Fruit fly (Drosophila melanogaster) whole organism, embryonic: ENCODE measurements around the gene Sidpn.

Experiments used
- ATbp ChIP-seq: fragments of 200-800 bp; sonication (Bioruptor generic); optimal IDR thresholded peaks from 2 replicates; lab custom pipeline; 2017; ENCODE audit warnings: missing biosample characterization, mild to moderate bottlenecking, missing genetic modification characterization, missing genetic modification reagents
- CG10321 ChIP-seq: fragments of 200-800 bp; sonication (Bioruptor generic); IDR thresholded peaks from 2 replicates; pipeline ENCODE4 v1.3.6; 2022; ENCODE audit warnings: missing biosample characterization, missing genetic modification characterization
- CG10431 ChIP-seq: fragments of 200-800 bp; sonication (Bioruptor generic); optimal IDR thresholded peaks from 3 replicates; lab custom pipeline; 2018; ENCODE audit warnings: missing biosample characterization, mild to moderate bottlenecking, missing genetic modification characterization
- CG11695 ChIP-seq: fragments of 200-800 bp; sonication (Bioruptor generic); IDR thresholded peaks from 3 replicates; pipeline ENCODE4 v1.3.6; 2022; ENCODE audit warnings: missing biosample characterization, missing genetic modification characterization
- CG11696 ChIP-seq: fragments of 200-800 bp; sonication (Bioruptor generic); IDR thresholded peaks from 2 replicates; pipeline ENCODE4 v1.3.6; 2022; ENCODE audit warnings: missing biosample characterization, missing genetic modification characterization
- CG1233 ChIP-seq: fragments of 200-800 bp; sonication (Bioruptor generic); optimal IDR thresholded peaks from 4 replicates; lab custom pipeline; 2018; ENCODE audit warnings: missing biosample characterization, mild to moderate bottlenecking, missing genetic modification characterization
- CG12744 ChIP-seq: fragments of 200-800 bp; sonication (Bioruptor generic); optimal IDR thresholded peaks from 2 replicates; lab custom pipeline; 2016; ENCODE audit warnings: missing biosample characterization, missing genetic modification characterization
- CG12942 ChIP-seq: fragments of 200-800 bp; sonication (Bioruptor generic); optimal IDR thresholded peaks from 3 replicates; lab custom pipeline; 2016; ENCODE audit warnings: missing biosample characterization, missing genetic modification characterization
- CG13894 ChIP-seq: fragments of 200-800 bp; sonication (Bioruptor generic); optimal IDR thresholded peaks from 3 replicates; lab custom pipeline; 2018; ENCODE audit warnings: missing biosample characterization, mild to moderate bottlenecking, missing genetic modification characterization, moderate library complexity
- CG1647 ChIP-seq: fragments of 200-800 bp; sonication (Bioruptor generic); optimal IDR thresholded peaks from 3 replicates; lab custom pipeline; 2016; ENCODE audit warnings: missing biosample characterization, missing genetic modification characterization
- CG17361 ChIP-seq: fragments of 200-800 bp; sonication (Bioruptor generic); IDR thresholded peaks from 3 replicates; pipeline ENCODE4 v1.3.6; 2022; ENCODE audit warnings: missing biosample characterization, missing genetic modification characterization
- CG18476 ChIP-seq: fragments of 200-800 bp; sonication (Bioruptor generic); optimal IDR thresholded peaks from 2 replicates; lab custom pipeline; 2016; ENCODE audit warnings: missing biosample characterization, mild to moderate bottlenecking, missing genetic modification characterization
- CG2678 ChIP-seq: fragments of 200-800 bp; sonication (Bioruptor generic); optimal IDR thresholded peaks from 3 replicates; lab custom pipeline; 2019; ENCODE audit warnings: missing biosample characterization, mild to moderate bottlenecking, missing genetic modification characterization, moderate library complexity
- CG30403 ChIP-seq: fragments of 200-800 bp; sonication (Bioruptor generic); optimal IDR thresholded peaks from 3 replicates; lab custom pipeline; 2016; ENCODE audit warnings: missing biosample characterization, missing genetic modification characterization
- CG4404 ChIP-seq: fragments of 200-800 bp; sonication (Bioruptor generic); IDR thresholded peaks from 2 replicates; pipeline ENCODE4 v1.3.6; 2022; ENCODE audit warnings: missing biosample characterization, missing genetic modification characterization
- CG4820 ChIP-seq: fragments of 200-800 bp; sonication (Bioruptor generic); optimal IDR thresholded peaks from 3 replicates; lab custom pipeline; 2016; ENCODE audit warnings: missing biosample characterization, missing genetic modification characterization
- CG5953 ChIP-seq: fragments of 200-800 bp; sonication (Bioruptor generic); IDR thresholded peaks from 2 replicates; pipeline ENCODE4 v1.3.6; 2022; ENCODE audit warnings: missing biosample characterization, missing genetic modification characterization
- CG6254 ChIP-seq: fragments of 200-800 bp; sonication (Bioruptor generic); optimal IDR thresholded peaks from 3 replicates; lab custom pipeline; 2017; ENCODE audit warnings: mild to moderate bottlenecking, missing biosample characterization, missing genetic modification reagents, missing genetic modification characterization
- CG7556 ChIP-seq: fragments of 200-800 bp; sonication (Bioruptor generic); optimal IDR thresholded peaks from 2 replicates; lab custom pipeline; 2017; ENCODE audit warnings: missing biosample characterization, mild to moderate bottlenecking, missing genetic modification characterization
- Deaf1 ChIP-seq: fragments of 200-800 bp; optimal IDR thresholded peaks from 3 replicates; lab custom pipeline; 2019; ENCODE audit warnings: missing biosample characterization, mild to moderate bottlenecking, missing genetic modification characterization, moderate library complexity
- Dfd ChIP-seq, 2 experiments: fragments of >200 bp; optimal IDR thresholded peaks; 2 replicates each; lab custom pipeline; 2017; ENCODE audit warnings: missing biosample characterization in 2 of 2, missing genetic modification characterization in 2 of 2
- Dip3 ChIP-seq: fragments of 200-800 bp; sonication (Bioruptor generic); optimal IDR thresholded peaks from 3 replicates; lab custom pipeline; 2016; ENCODE audit warnings: missing biosample characterization, missing genetic modification characterization
- H2.0 ChIP-seq: fragments of 200-800 bp; sonication (Bioruptor generic); IDR thresholded peaks from 2 replicates; pipeline ENCODE4 v1.3.6; 2022; ENCODE audit warnings: missing biosample characterization, missing genetic modification characterization
- HLH4C ChIP-seq: fragments of 200-800 bp; sonication (Bioruptor generic); IDR thresholded peaks from 3 replicates; pipeline ENCODE4 v1.3.6; 2022; ENCODE audit warnings: missing biosample characterization, missing genetic modification characterization; ENCODE audit not compliant: partially characterized antibody
- Nf-YC ChIP-seq: fragments of 200-800 bp; optimal IDR thresholded peaks from 3 replicates; lab custom pipeline; 2019; ENCODE audit warnings: missing biosample characterization, mild to moderate bottlenecking, missing genetic modification characterization, moderate library complexity
- Oli ChIP-seq: fragments of 200-800 bp; sonication (Bioruptor generic); optimal IDR thresholded peaks from 2 replicates; lab custom pipeline; 2018; ENCODE audit warnings: missing biosample characterization, mild to moderate bottlenecking, missing genetic modification characterization, moderate library complexity
- Ravus ChIP-seq: fragments of 200-800 bp; sonication (Bioruptor generic); IDR thresholded peaks from 2 replicates; pipeline ENCODE4 v1.3.6; 2022; ENCODE audit warnings: missing biosample characterization, missing genetic modification characterization
- Side ChIP-seq: fragments of 200-800 bp; sonication (Bioruptor generic); optimal IDR thresholded peaks from 2 replicates; lab custom pipeline; 2016; ENCODE audit warnings: missing biosample characterization, missing genetic modification characterization
- Spps ChIP-seq: fragments of 200-800 bp; sonication (Bioruptor generic); optimal IDR thresholded peaks from 2 replicates; lab custom pipeline; 2018; ENCODE audit warnings: missing biosample characterization, mild to moderate bottlenecking, missing genetic modification characterization
- Ssrp ChIP-seq: fragments of 200-800 bp; sonication (Bioruptor generic); optimal IDR thresholded peaks from 2 replicates; lab custom pipeline; 2018; ENCODE audit warnings: missing biosample characterization, mild to moderate bottlenecking, missing genetic modification characterization, moderate library complexity
- Stat92E ChIP-seq, 3 experiments: fragments of >200 bp in 2 of 3; fragments of 200-800 bp in 1 of 3; sonication (Bioruptor generic) in 1 of 3; optimal IDR thresholded peaks; 2 replicates each; lab custom pipeline; 2017 to 2019; ENCODE audit warnings: missing biosample characterization in 3 of 3, missing genetic modification characterization in 3 of 3, mild to moderate bottlenecking in 1 of 3, moderate library complexity in 1 of 3
- Taf1 ChIP-seq: fragments of 200-800 bp; sonication (Bioruptor generic); IDR thresholded peaks from 2 replicates; pipeline ENCODE4 v1.3.6; 2022; ENCODE audit warnings: missing biosample characterization, missing genetic modification characterization
- aop ChIP-seq: fragments of 200-800 bp; sonication (Bioruptor generic); IDR thresholded peaks from 2 replicates; pipeline ENCODE4 v1.3.6; 2022; ENCODE audit warnings: missing biosample characterization, missing genetic modification characterization
- corto ChIP-seq: fragments of 200-800 bp; sonication (Bioruptor generic); optimal IDR thresholded peaks from 2 replicates; lab custom pipeline; 2016; ENCODE audit warnings: missing biosample characterization, mild to moderate bottlenecking, missing genetic modification characterization, moderate library complexity
- ems ChIP-seq: fragments of 200-800 bp; sonication (Bioruptor generic); optimal IDR thresholded peaks from 3 replicates; lab custom pipeline; 2016; ENCODE audit warnings: missing biosample characterization, missing genetic modification characterization
- esg ChIP-seq: fragments of 200-800 bp; sonication (Bioruptor generic); conservative IDR thresholded peaks from 2 replicates; pipeline ENCODE4 v1.3.6; 2022; ENCODE audit warnings: missing biosample characterization, missing genetic modification characterization
- exex ChIP-seq: fragments of 200-800 bp; sonication (Bioruptor generic); optimal IDR thresholded peaks from 4 replicates; lab custom pipeline; 2018; ENCODE audit warnings: missing biosample characterization, mild to moderate bottlenecking, missing genetic modification characterization, moderate library complexity
- eyg ChIP-seq: fragments of 200-800 bp; sonication (Bioruptor generic); optimal IDR thresholded peaks from 3 replicates; lab custom pipeline; 2016; ENCODE audit warnings: missing biosample characterization, missing genetic modification characterization
- fd102C ChIP-seq: fragments of 200-800 bp; sonication (Bioruptor generic); optimal IDR thresholded peaks from 2 replicates; lab custom pipeline; 2018; ENCODE audit warnings: missing biosample characterization, mild to moderate bottlenecking, missing genetic modification characterization, moderate library complexity
- gcm2 ChIP-seq: fragments of 200-800 bp; sonication (Bioruptor generic); optimal IDR thresholded peaks from 2 replicates; lab custom pipeline; 2016; ENCODE audit warnings: missing biosample characterization, missing genetic modification characterization
- h ChIP-seq: fragments of >200 bp; optimal IDR thresholded peaks from 2 replicates; lab custom pipeline; 2017
- hkb ChIP-seq, 2 experiments: fragments of 200-800 bp in 1 of 2; fragments of >200 bp in 1 of 2; sonication (Bioruptor generic) in 1 of 2; IDR thresholded peaks in 1 of 2; optimal IDR thresholded peaks in 1 of 2; 2 replicates each; pipeline versions ENCODE4 v1.3.6 to Lab custom; 2017 to 2022; ENCODE audit warnings: missing biosample characterization in 1 of 2, missing genetic modification characterization in 1 of 2
- sc ChIP-seq, 3 experiments: fragments of >200 bp in 2 of 3; fragments of 200-800 bp in 1 of 3; sonication (Bioruptor generic) in 1 of 3; optimal IDR thresholded peaks; 2 replicates in 2 of 3; 3 replicates in 1 of 3; lab custom pipeline; 2017; ENCODE audit warnings: mild to moderate bottlenecking in 1 of 3, missing biosample characterization in 1 of 3, missing genetic modification characterization in 1 of 3, missing genetic modification reagents in 1 of 3
- sim ChIP-seq: fragments of 200-800 bp; sonication (Bioruptor generic); IDR thresholded peaks from 2 replicates; pipeline ENCODE4 v1.3.6; 2022; ENCODE audit warnings: missing biosample characterization, missing genetic modification characterization
- sr ChIP-seq: fragments of 200-800 bp; sonication (Bioruptor generic); IDR thresholded peaks from 3 replicates; pipeline ENCODE4 v1.3.6; 2022; ENCODE audit warnings: missing biosample characterization, missing genetic modification characterization
- tll ChIP-seq, 2 experiments: fragments of 200-800 bp in 1 of 2; fragments of >200 bp in 1 of 2; sonication (Bioruptor generic) in 1 of 2; optimal IDR thresholded peaks; 2 replicates each; lab custom pipeline; 2017 to 2019; ENCODE audit warnings: missing biosample characterization in 2 of 2, missing genetic modification characterization in 2 of 2, mild to moderate bottlenecking in 1 of 2, moderate library complexity in 1 of 2
- ttk ChIP-seq: fragments of 200-800 bp; sonication (Bioruptor generic); IDR thresholded peaks from 2 replicates; pipeline ENCODE4 v2.1.2; 2022; ENCODE audit warnings: missing biosample characterization, missing genetic modification characterization
- wek ChIP-seq: fragments of 200-800 bp; sonication (Bioruptor generic); optimal IDR thresholded peaks from 3 replicates; lab custom pipeline; 2018; ENCODE audit warnings: missing biosample characterization, mild to moderate bottlenecking, missing genetic modification characterization, moderate library complexity
- zen2 ChIP-seq: fragments of 200-800 bp; sonication (Bioruptor generic); IDR thresholded peaks from 3 replicates; pipeline ENCODE4 v1.3.6; 2022; ENCODE audit warnings: missing biosample characterization, missing genetic modification characterization; ENCODE audit not compliant: partially characterized antibody

Sidpn gene

DNA sequence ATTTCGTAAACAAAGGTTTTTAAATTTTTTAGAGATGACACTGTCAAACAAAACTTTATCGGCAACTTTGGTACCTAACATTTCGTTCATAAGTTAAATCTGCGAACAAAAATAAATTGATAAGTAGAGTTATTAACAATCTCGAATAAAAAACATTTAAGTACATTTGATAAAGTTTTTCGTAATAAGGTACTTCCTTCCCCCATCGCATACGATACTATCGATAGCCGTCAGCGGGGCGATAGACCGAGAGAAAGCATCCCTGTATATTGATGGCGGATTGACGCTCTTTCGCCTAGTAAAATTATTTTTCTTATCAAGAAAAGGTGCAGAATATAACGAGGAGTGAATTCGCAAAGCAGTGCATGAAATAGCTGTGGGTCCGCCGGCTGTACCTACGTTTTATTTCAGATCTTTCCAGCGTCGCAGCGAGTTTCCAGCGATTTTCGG lies 17.6 kb downstream of the Sidpn start, which contains the start of the genes Ttc19 and Acn (continued):
- TF ChIP-seq CG1233 (GFP tag; lab: Kevin White, UChicago) = peak; percentile 76
- TF ChIP-seq Dip3 = peak; percentile 87
- TF ChIP-seq h = no peak
- TF ChIP-seq aop (GFP tag; lab: Robert Waterston, UW) = 0 out of 2 replicates have a peak, but pooled peaks have one; percentile 20
- no peak for TF ChIP-seq exex
- TF ChIP-seq Dfd (GFP tag; optimal IDR thresholded peaks at IDR 0.05; lab: Kevin White, UChicago) = no peak
- TF ChIP-seq wek (GFP tag; lab: Kevin White, UChicago) = peak; percentile 76
- peak; percentile 67 for TF ChIP-seq ttk
- peak; percentile 65 for TF ChIP-seq Spps (tag; lab: Kevin White, UChicago)
- no peak for TF ChIP-seq sim (GFP tag; lab: Robert Waterston, UW)
- peak; percentile 80 for TF ChIP-seq CG4820
- peak; percentile 50 for TF ChIP-seq CG6254 (GFP tag; lab: Kevin White, UChicago)
- peak; percentile 53; the same call in 1 of the 3 replicates for TF ChIP-seq CG11695 (GFP tag; lab: Robert Waterston, UW)
- TF ChIP-seq Nf-YC (tag; lab: Kevin White, UChicago) = peak; percentile 71
- peak in 1 of 3 experiments; percentile 8 for TF ChIP-seq Stat92E (GFP tag; optimal IDR thresholded peaks at IDR 0.05; lab: Kevin White, UChicago)
- TF ChIP-seq eyg (GFP tag; lab: Kevin White, UChicago) = peak; percentile 88
- TF ChIP-seq Ssrp = peak; percentile 78
- peak; percentile 44; the same call in 1 of the 2 replicates for TF ChIP-seq CG11696 (GFP tag; lab: Robert Waterston, UW)
- TF ChIP-seq gcm2 (GFP tag; lab: Kevin White, UChicago) = peak; percentile 45
- peak; percentile 79; the same call in 2 of the 3 replicates for TF ChIP-seq zen2
- TF ChIP-seq HLH4C = peak; percentile 92
- TF ChIP-seq esg (GFP tag; lab: Robert Waterston, UW) = peak; percentile 83
- TF ChIP-seq fd102C (GFP tag; lab: Kevin White, UChicago) = no peak
- TF ChIP-seq Taf1 (GFP tag; lab: Robert Waterston, UW) = peak; percentile 71
- TF ChIP-seq sc (optimal IDR thresholded peaks at IDR 0.05; lab: Kevin White, UChicago) = no peak
- TF ChIP-seq sc (GFP tag; optimal IDR thresholded peaks at IDR 0.05; lab: Kevin White, UChicago) = peak; percentile 32
- TF ChIP-seq CG5953 = 0 out of 2 replicates have a peak, but pooled peaks have one; percentile 25
- peak; percentile 88 for TF ChIP-seq CG1647
- TF ChIP-seq ems (GFP tag; lab: Kevin White, UChicago) = peak; percentile 85
- no peak for TF ChIP-seq CG13894 (tag; lab: Kevin White, UChicago)
- TF ChIP-seq CG2678 (tag; lab: Kevin White, UChicago) = peak; percentile 85
- TF ChIP-seq Oli (tag; lab: Kevin White, UChicago) = peak; percentile 66
- peak; percentile 77 for TF ChIP-seq CG12744 (GFP tag; lab: Kevin White, UChicago)
- no peak for TF ChIP-seq Deaf1 (tag; lab: Kevin White, UChicago)
- peak; percentile 18; the same call in 1 of the 2 replicates for TF ChIP-seq Ravus (GFP tag; lab: Robert Waterston, UW)
- TF ChIP-seq ATbp = no peak
- TF ChIP-seq CG30403 (GFP tag; lab: Kevin White, UChicago) = peak; percentile 92
- TF ChIP-seq hkb (optimal IDR thresholded peaks at IDR 0.05; lab: Kevin White, UChicago) = no peak
- peak; percentile 84 for TF ChIP-seq hkb (GFP tag; IDR thresholded peaks at IDR 0.05; lab: Robert Waterston, UW)
- TF ChIP-seq tll (GFP tag; optimal IDR thresholded peaks at IDR 0.05; lab: Kevin White, UChicago) = no peak
- TF ChIP-seq H2.0 (GFP tag; lab: Robert Waterston, UW) = peak; percentile 84
- peak; percentile 79 for TF ChIP-seq CG12942 (GFP tag; lab: Kevin White, UChicago)
- peak; percentile 27 for TF ChIP-seq CG10431 (GFP tag; lab: Kevin White, UChicago)
- 0 out of 3 replicates have a peak, but pooled peaks have one; percentile 17 for TF ChIP-seq sr (GFP tag; lab: Robert Waterston, UW)
- peak; percentile 91 for TF ChIP-seq CG17361
- TF ChIP-seq CG4404 (GFP tag; lab: Robert Waterston, UW) = peak; percentile 71
- TF ChIP-seq corto (GFP tag; lab: Kevin White, UChicago) = no peak
- TF ChIP-seq CG10321 (GFP tag; lab: Robert Waterston, UW) = no peak
- peak; percentile 90 for TF ChIP-seq Side (GFP tag; lab: Kevin White, UChicago)
- TF ChIP-seq CG7556 = peak; percentile 82
- TF ChIP-seq CG18476 (GFP tag; lab: Kevin White, UChicago) = peak; percentile 83
